Fruit fly (Drosophila melanogaster): ENCODE measurements around the gene Utx.

- TF ChIP-seq pan (optimal IDR thresholded peaks at IDR 0.05) (no peak), EcR (GFP tag; optimal IDR thresholded peaks at IDR 0.05) (no peak)
Observed at dm6 chr2L:10299810-10300147, 21.2 kb upstream of the Utx start, which contains the start of gene CYLD.
